Worm (Caenorhabditis elegans) whole organism, L4 larva: ENCODE data around the gene srd-19.
A peak's percentile ranks its signal among the peaks of the same experiment; 100 is the strongest.

Source experiments
- F37D6.2 ChIP-seq: sonication (generic microtip); optimal IDR thresholded peaks from 2 replicates; lab custom pipeline; 2016; ENCODE audit warnings: mild to moderate bottlenecking, missing genetic modification characterization, missing compliant biosample characterization
- F44E2.7 ChIP-seq: fragments of 200-800 bp; sonication (Bioruptor generic); IDR thresholded peaks from 2 replicates; pipeline ENCODE4 v2.1.2; 2022; ENCODE audit warnings: missing genetic modification characterization, missing compliant biosample characterization
- R02D3.7 ChIP-seq: fragments of 150-350 bp; sonication (generic microtip); optimal IDR thresholded peaks from 3 replicates; lab custom pipeline; 2014; ENCODE audit warnings: missing biosample characterization, missing genetic modification characterization
- T20F7.1 ChIP-seq: fragments of 200-800 bp; sonication (Bioruptor generic); optimal IDR thresholded peaks from 2 replicates; lab custom pipeline; 2018; ENCODE audit warnings: mild to moderate bottlenecking, missing genetic modification characterization, missing compliant biosample characterization
- Y75B8A.6 ChIP-seq: fragments of 200-800 bp; sonication (Bioruptor generic); IDR thresholded peaks from 2 replicates; pipeline ENCODE4 v1.3.6; 2022; ENCODE audit warnings: missing genetic modification reagents, missing genetic modification characterization, missing compliant biosample characterization
- aha-1 ChIP-seq: fragments of 150-350 bp; peaks from one replicate; lab custom pipeline; 2014; ENCODE audit warnings: missing biosample characterization, missing genetic modification characterization
- ama-1 ChIP-seq: fragments of 150-350 bp; optimal IDR thresholded peaks from 2 replicates; lab custom pipeline; 2014; ENCODE audit warnings: inconsistent platforms, mixed read lengths
- ceh-20 ChIP-seq: fragments of 200-800 bp; sonication (Bioruptor generic); IDR thresholded peaks from 2 replicates; pipeline ENCODE4 v1.3.6; 2022; ENCODE audit warnings: missing genetic modification reagents, missing genetic modification characterization, missing compliant biosample characterization
- ceh-32 ChIP-seq: sonication (generic microtip); optimal IDR thresholded peaks from 2 replicates; lab custom pipeline; 2016; ENCODE audit warnings: mild to moderate bottlenecking, missing genetic modification characterization, missing compliant biosample characterization; ENCODE audit not compliant: poor library complexity
- ceh-62 ChIP-seq: sonication (generic microtip); optimal IDR thresholded peaks from 2 replicates; lab custom pipeline; 2017; ENCODE audit warnings: missing biosample characterization, missing genetic modification characterization
- ces-1 ChIP-seq: fragments of 150-350 bp; sonication (generic microtip); optimal IDR thresholded peaks from 4 replicates; lab custom pipeline; 2014; ENCODE audit warnings: missing biosample characterization, missing genetic modification reagents, missing genetic modification characterization
- daf-16 ChIP-seq, 3 experiments: sonication (generic microtip); optimal IDR thresholded peaks; 2 replicates each; lab custom pipeline; 2016 to 2017; ENCODE audit warnings: missing genetic modification characterization in 3 of 3, missing genetic modification reagents in 3 of 3, mild to moderate bottlenecking in 2 of 3, missing compliant biosample characterization in 2 of 3, missing biosample characterization in 1 of 3, moderate library complexity in 1 of 3
- daf-8 ChIP-seq: fragments of 200-800 bp; sonication (Bioruptor generic); IDR thresholded peaks from 2 replicates; pipeline ENCODE4 v1.3.6; 2022; ENCODE audit warnings: missing genetic modification characterization, missing compliant biosample characterization
- dmd-6 ChIP-seq: fragments of 200-800 bp; sonication (Bioruptor generic); IDR thresholded peaks from 2 replicates; pipeline ENCODE4 v1.3.6; 2022; ENCODE audit warnings: missing genetic modification reagents, missing genetic modification characterization, missing compliant biosample characterization
- dpl-1 ChIP-seq: fragments of 150-350 bp; optimal IDR thresholded peaks from 2 replicates; lab custom pipeline; 2014; ENCODE audit warnings: missing biosample characterization, missing genetic modification reagents, missing genetic modification characterization
- duxl-1 ChIP-seq: sonication (generic microtip); optimal IDR thresholded peaks from 2 replicates; lab custom pipeline; 2016; ENCODE audit warnings: mild to moderate bottlenecking, missing genetic modification characterization, moderate library complexity, missing compliant biosample characterization; ENCODE audit not compliant: poor library complexity
- dve-1 ChIP-seq: sonication (generic microtip); optimal IDR thresholded peaks from 2 replicates; lab custom pipeline; 2017; ENCODE audit warnings: antibody characterized with exemption, mild to moderate bottlenecking, missing genetic modification characterization, missing compliant biosample characterization; ENCODE audit not compliant: insufficient read depth
- egl-43 ChIP-seq: fragments of 200-800 bp; sonication (Bioruptor generic); IDR thresholded peaks from 2 replicates; pipeline ENCODE4 v1.3.6; 2022; ENCODE audit warnings: missing genetic modification reagents, missing genetic modification characterization, missing compliant biosample characterization
- fkh-10 ChIP-seq: fragments of 150-350 bp; optimal IDR thresholded peaks from 2 replicates; lab custom pipeline; 2014; ENCODE audit warnings: missing biosample characterization, missing genetic modification reagents, missing genetic modification characterization
- gei-8 ChIP-seq: fragments of 200-800 bp; sonication (Bioruptor generic); optimal IDR thresholded peaks from 2 replicates; lab custom pipeline; 2018; ENCODE audit warnings: mild to moderate bottlenecking, missing genetic modification characterization, missing compliant biosample characterization
- hif-1 ChIP-seq, 2 experiments: sonication (generic microtip); optimal IDR thresholded peaks; 2 replicates each; lab custom pipeline; 2016 to 2017; ENCODE audit warnings: missing compliant biosample characterization in 2 of 2, missing genetic modification characterization in 2 of 2, missing genetic modification reagents in 2 of 2, missing genotype in 2 of 2, mild to moderate bottlenecking in 1 of 2
- hmg-1.1 ChIP-seq: fragments of 200-800 bp; sonication (Bioruptor generic); IDR thresholded peaks from 2 replicates; pipeline ENCODE4 v1.3.6; 2022; ENCODE audit warnings: missing genetic modification reagents, missing genetic modification characterization, missing compliant biosample characterization
- lin-1 ChIP-seq: fragments of 200-800 bp; sonication (Bioruptor generic); IDR thresholded peaks from 2 replicates; pipeline ENCODE4 v1.3.6; 2022; ENCODE audit warnings: missing genetic modification reagents, missing genetic modification characterization, missing compliant biosample characterization
- lin-13 ChIP-seq: fragments of 150-350 bp; optimal IDR thresholded peaks from 2 replicates; lab custom pipeline; 2014; ENCODE audit warnings: missing biosample characterization, missing genetic modification reagents, missing genetic modification characterization
- lin-15B ChIP-seq: fragments of 150-350 bp; sonication (generic microtip); optimal IDR thresholded peaks from 3 replicates; lab custom pipeline; 2014; ENCODE audit warnings: missing biosample characterization, missing genetic modification characterization
- lin-29 ChIP-seq: fragments of 200-800 bp; sonication (Bioruptor generic); IDR thresholded peaks from 2 replicates; pipeline ENCODE4 v1.3.6; 2022; ENCODE audit warnings: missing genetic modification reagents, missing genetic modification characterization, missing compliant biosample characterization
- lin-39 ChIP-seq: fragments of 150-350 bp; optimal IDR thresholded peaks from 2 replicates; lab custom pipeline; 2014; ENCODE audit warnings: missing biosample characterization, missing genetic modification reagents, missing genetic modification characterization
- lir-3 ChIP-seq: sonication (generic microtip); optimal IDR thresholded peaks from 2 replicates; lab custom pipeline; 2016; ENCODE audit warnings: mild to moderate bottlenecking, missing genetic modification characterization, missing compliant biosample characterization
- mep-1 ChIP-seq: fragments of 150-350 bp; sonication (generic microtip); optimal IDR thresholded peaks from 3 replicates; lab custom pipeline; 2014; ENCODE audit warnings: missing biosample characterization, missing genetic modification characterization
- mxl-3 ChIP-seq: fragments of 200-800 bp; sonication (Bioruptor generic); optimal IDR thresholded peaks from 2 replicates; lab custom pipeline; 2018; ENCODE audit warnings: mild to moderate bottlenecking, missing genetic modification characterization, missing compliant biosample characterization
- nhr-10 ChIP-seq: fragments of 150-350 bp; optimal IDR thresholded peaks from 2 replicates; lab custom pipeline; 2014; ENCODE audit warnings: missing biosample characterization, missing genetic modification characterization
- nhr-102 ChIP-seq: sonication (generic microtip); optimal IDR thresholded peaks from 2 replicates; lab custom pipeline; 2016; ENCODE audit warnings: mild to moderate bottlenecking, missing genetic modification characterization, moderate library complexity, missing compliant biosample characterization
- nhr-11 ChIP-seq: fragments of 150-350 bp; optimal IDR thresholded peaks from 2 replicates; lab custom pipeline; 2014; ENCODE audit warnings: missing biosample characterization, missing genetic modification characterization
- nhr-237 ChIP-seq: sonication (generic microtip); optimal IDR thresholded peaks from 2 replicates; lab custom pipeline; 2017; ENCODE audit warnings: missing biosample characterization, missing genetic modification characterization
- nhr-25 ChIP-seq: sonication (generic microtip); optimal IDR thresholded peaks from 2 replicates; lab custom pipeline; 2017; ENCODE audit warnings: missing genetic modification characterization, mild to moderate bottlenecking, missing compliant biosample characterization, antibody characterized with exemption, moderate library complexity, borderline replicate concordance; ENCODE audit not compliant: insufficient read depth
- nhr-41 ChIP-seq: fragments of 200-800 bp; sonication (Bioruptor generic); IDR thresholded peaks from 2 replicates; pipeline ENCODE4 v1.3.6; 2022; ENCODE audit warnings: missing genetic modification reagents, missing genetic modification characterization, missing compliant biosample characterization
- nhr-6 ChIP-seq: fragments of 150-350 bp; optimal IDR thresholded peaks from 2 replicates; lab custom pipeline; 2014; ENCODE audit warnings: missing biosample characterization, missing genetic modification characterization
- nhr-77 ChIP-seq: fragments of 150-350 bp; optimal IDR thresholded peaks from 2 replicates; lab custom pipeline; 2014; ENCODE audit warnings: missing biosample characterization, missing genetic modification characterization
- pha-4 ChIP-seq, 2 experiments: fragments of 150-350 bp in 1 of 2; fragments of 200-800 bp in 1 of 2; sonication (Bioruptor generic) in 1 of 2; IDR thresholded peaks in 1 of 2; optimal IDR thresholded peaks in 1 of 2; 2 replicates each; pipeline versions ENCODE4 v1.3.6 to Lab custom; 2014 to 2022; ENCODE audit warnings: missing genetic modification characterization in 2 of 2, missing genetic modification reagents in 2 of 2, missing biosample characterization in 1 of 2, missing compliant biosample characterization in 1 of 2
- pqm-1 ChIP-seq: sonication (generic microtip); optimal IDR thresholded peaks from 2 replicates; lab custom pipeline; 2017; ENCODE audit warnings: missing biosample characterization, missing genetic modification characterization
- saeg-2 ChIP-seq: fragments of 200-800 bp; sonication (Bioruptor generic); IDR thresholded peaks from 2 replicates; pipeline ENCODE4 v1.3.6; 2022; ENCODE audit warnings: missing genetic modification reagents, missing genetic modification characterization, missing compliant biosample characterization
- sdz-12 ChIP-seq: fragments of 200-800 bp; sonication (Bioruptor generic); optimal IDR thresholded peaks from 2 replicates; lab custom pipeline; 2018; ENCODE audit warnings: mild to moderate bottlenecking, missing genetic modification characterization, missing compliant biosample characterization
- set-16 ChIP-seq: fragments of 200-800 bp; sonication (Bioruptor generic); IDR thresholded peaks from 2 replicates; pipeline ENCODE4 v1.3.6; 2022; ENCODE audit warnings: missing genetic modification reagents, missing genetic modification characterization, missing compliant biosample characterization
- skn-1 ChIP-seq: fragments of 150-350 bp; optimal IDR thresholded peaks from 2 replicates; lab custom pipeline; 2014; ENCODE audit warnings: missing biosample characterization, missing genetic modification characterization
- spr-3 ChIP-seq: fragments of 200-800 bp; sonication (Bioruptor generic); optimal IDR thresholded peaks from 2 replicates; lab custom pipeline; 2018; ENCODE audit warnings: mild to moderate bottlenecking, missing genetic modification characterization, missing compliant biosample characterization
- tra-1 ChIP-seq: fragments of 200-800 bp; sonication (Bioruptor generic); IDR thresholded peaks from 2 replicates; pipeline ENCODE4 v1.3.6; 2022; ENCODE audit warnings: missing genetic modification reagents, missing genetic modification characterization, missing compliant biosample characterization
- unc-130 ChIP-seq: sonication (generic microtip); optimal IDR thresholded peaks from 2 replicates; lab custom pipeline; 2016; ENCODE audit warnings: missing genetic modification reagents, missing genetic modification characterization, missing compliant biosample characterization
- zip-2 ChIP-seq: fragments of 150-350 bp; optimal IDR thresholded peaks from 2 replicates; lab custom pipeline; 2014; ENCODE audit warnings: missing biosample characterization, missing genetic modification characterization
- ztf-7 ChIP-seq: fragments of 150-350 bp; optimal IDR thresholded peaks from 2 replicates; lab custom pipeline; 2014; ENCODE audit warnings: missing biosample characterization, missing genetic modification characterization

The srd-19 gene

ce11 chrV:13468190-13468765 is 39.7 kb upstream of the srd-19 start, which contains the start of the genes F25H9.6 and F25H9.7 (continued):
- TF ChIP-seq lin-1 (GFP tag; lab: Robert Waterston, UW) = no peak
- peak; percentile 45 for TF ChIP-seq gei-8 (GFP tag; lab: Kevin White, UChicago)
- TF ChIP-seq ztf-7 (tag; lab: Kevin White, UChicago) = peak; percentile 65
- TF ChIP-seq Y75B8A.6 (GFP tag; lab: Robert Waterston, UW) = no peak
- peak; percentile 65 for TF ChIP-seq mep-1
- peak; percentile 50; the same call in 1 of the 2 replicates for TF ChIP-seq hmg-1.1 (GFP tag; lab: Robert Waterston, UW)
- TF ChIP-seq pha-4 (GFP tag; IDR thresholded peaks at IDR 0.05; lab: Robert Waterston, UW) = peak; percentile 36; the same call in 1 of the 2 replicates
- TF ChIP-seq pha-4 (tag; optimal IDR thresholded peaks at IDR 0.05; lab: Kevin White, UChicago) = no peak
- TF ChIP-seq lir-3 = peak; percentile 1
- peak; percentile 93 for TF ChIP-seq nhr-6 (tag; lab: Kevin White, UChicago)
- TF ChIP-seq nhr-41 = no peak
- peak; percentile 2 to 96 for TF ChIP-seq hif-1 (tag; optimal IDR thresholded peaks at IDR 0.05; lab: Kevin White, UChicago)
- TF ChIP-seq lin-15B (tag; lab: Kevin White, UChicago) = no peak
- no peak for TF ChIP-seq R02D3.7 (tag; lab: Kevin White, UChicago)
- TF ChIP-seq aha-1 = peak; percentile 91
- peak; percentile 97 for TF ChIP-seq unc-130 (GFP tag; lab: Kevin White, UChicago)
- TF ChIP-seq dpl-1 (GFP tag; lab: Kevin White, UChicago) = peak; percentile 77
- TF ChIP-seq daf-8 = no peak
- peak; percentile 93 for TF ChIP-seq dmd-6
- TF ChIP-seq tra-1 (GFP tag; lab: Robert Waterston, UW) = peak; percentile 79; the same call in 1 of the 2 replicates
- no peak for TF ChIP-seq fkh-10 (GFP tag; lab: Kevin White, UChicago)
- TF ChIP-seq set-16 = no peak
- TF ChIP-seq lin-39 = no peak
- peak; percentile 88 for TF ChIP-seq duxl-1 (tag; lab: Kevin White, UChicago)
- TF ChIP-seq ceh-20 (GFP tag; lab: Robert Waterston, UW) = peak; percentile 83
- no peak for TF ChIP-seq ceh-62 (tag; lab: Kevin White, UChicago)
- peak; percentile 43 to 86 for TF ChIP-seq daf-16 (GFP tag; optimal IDR thresholded peaks at IDR 0.05; lab: Kevin White, UChicago)
- TF ChIP-seq daf-16 (tag; optimal IDR thresholded peaks at IDR 0.05; lab: Kevin White, UChicago) = peak; percentile 29
- no peak for TF ChIP-seq lin-29 (GFP tag; lab: Robert Waterston, UW)
- no peak for TF ChIP-seq pqm-1 (tag; lab: Kevin White, UChicago)
- peak; percentile 93 for TF ChIP-seq sdz-12 (GFP tag; lab: Kevin White, UChicago)
- peak; percentile 53 for TF ChIP-seq spr-3 (GFP tag; lab: Kevin White, UChicago)
- TF ChIP-seq nhr-102 (tag; lab: Kevin White, UChicago) = peak; percentile 48
- peak; percentile 58 for TF ChIP-seq nhr-77 (tag; lab: Kevin White, UChicago)
- no peak for TF ChIP-seq nhr-25 (tag; lab: Kevin White, UChicago)
- TF ChIP-seq F37D6.2 (tag; lab: Kevin White, UChicago) = peak; percentile 70
- peak; percentile 71 for TF ChIP-seq mxl-3 (GFP tag; lab: Kevin White, UChicago)
- no peak for TF ChIP-seq F44E2.7 (GFP tag; lab: Robert Waterston, UW)
- no peak for TF ChIP-seq skn-1 (tag; lab: Kevin White, UChicago)
- no peak for TF ChIP-seq nhr-237 (tag; lab: Kevin White, UChicago)
- TF ChIP-seq lin-13 = peak; percentile 66
- TF ChIP-seq, all 104 proteins: peak for 57

ce11 chrV:13464123-13464522 is 35.6 kb upstream of the srd-19 start:
- TF ChIP-seq dve-1 (tag; lab: Kevin White, UChicago) = no peak
- no peak for TF ChIP-seq ceh-32 (tag; lab: Kevin White, UChicago)
- TF ChIP-seq ceh-62 (tag; lab: Kevin White, UChicago) = no peak
- TF ChIP-seq nhr-10 (tag; lab: Kevin White, UChicago) = no peak
- peak; percentile 27 for TF ChIP-seq mep-1
- no peak for TF ChIP-seq T20F7.1 (GFP tag; lab: Kevin White, UChicago)
- no peak for TF ChIP-seq egl-43
- peak; percentile 18 for TF ChIP-seq ces-1 (GFP tag; lab: Kevin White, UChicago)
- no peak for TF ChIP-seq set-16
- no peak for TF ChIP-seq zip-2
- TF ChIP-seq saeg-2 (GFP tag; lab: Robert Waterston, UW) = no peak
- no peak for TF ChIP-seq unc-130 (GFP tag; lab: Kevin White, UChicago)
- TF ChIP-seq nhr-11 = no peak
- no peak for TF ChIP-seq nhr-6 (tag; lab: Kevin White, UChicago)
- TF ChIP-seq sdz-12 (GFP tag; lab: Kevin White, UChicago) = no peak
- no peak for TF ChIP-seq ceh-20 (GFP tag; lab: Robert Waterston, UW)
- TF ChIP-seq ama-1 (lab: Kevin White, UChicago) = no peak
